Worm (Caenorhabditis elegans) whole organism, young adult: ENCODE measurements around the gene rpn-9.

Experiments
- F10E7.11 ChIP-seq: sonication (generic microtip); optimal IDR thresholded peaks from 2 replicates; lab custom pipeline; 2017; ENCODE audit warnings: mild to moderate bottlenecking, missing genetic modification characterization, moderate library complexity, missing compliant biosample characterization
- F55B11.4 ChIP-seq: sonication (generic microtip); optimal IDR thresholded peaks from 2 replicates; lab custom pipeline; 2016; ENCODE audit warnings: missing compliant biosample characterization, missing genetic modification characterization, borderline replicate concordance; ENCODE audit not compliant: insufficient read depth
- Y79H2A.3 ChIP-seq: fragments of 200-800 bp; sonication (Bioruptor generic); conservative IDR thresholded peaks from 2 replicates; pipeline ENCODE4 v1.3.6; 2022; ENCODE audit warnings: missing genetic modification reagents, missing genetic modification characterization, missing compliant biosample characterization
- cebp-1 ChIP-seq, 2 experiments: fragments of 200-800 bp in 1 of 2; sonication (Bioruptor generic) in 1 of 2; sonication (generic microtip) in 1 of 2; IDR thresholded peaks in 1 of 2; optimal IDR thresholded peaks in 1 of 2; 2 replicates each; pipeline versions ENCODE4 v1.3.6 to Lab custom; 2017 to 2022; ENCODE audit warnings: missing compliant biosample characterization in 2 of 2, missing genetic modification characterization in 2 of 2, mild to moderate bottlenecking in 1 of 2, missing genetic modification reagents in 1 of 2, moderate library complexity in 1 of 2
- dpl-1 ChIP-seq: fragments of 150-350 bp; optimal IDR thresholded peaks from 2 replicates; lab custom pipeline; 2014; ENCODE audit warnings: missing biosample characterization, missing genetic modification reagents, missing genetic modification characterization
- fkh-3 ChIP-seq: sonication (generic microtip); optimal IDR thresholded peaks from 2 replicates; lab custom pipeline; 2016; ENCODE audit warnings: mild to moderate bottlenecking, missing genetic modification characterization, missing compliant biosample characterization
- let-607 ChIP-seq, 2 experiments: fragments of 200-800 bp in 1 of 2; sonication (Bioruptor generic) in 1 of 2; sonication (generic microtip) in 1 of 2; optimal IDR thresholded peaks; 2 replicates each; lab custom pipeline; 2016 to 2018; ENCODE audit warnings: mild to moderate bottlenecking in 2 of 2, missing compliant biosample characterization in 2 of 2, missing genetic modification characterization in 2 of 2, moderate library complexity in 2 of 2, missing genotype in 1 of 2
- nhr-90 ChIP-seq: sonication (generic microtip); optimal IDR thresholded peaks from 2 replicates; lab custom pipeline; 2016; ENCODE audit warnings: missing genotype, mild to moderate bottlenecking, missing genetic modification characterization, missing compliant biosample characterization
- pha-4 ChIP-seq: fragments of 150-350 bp; sonication (generic microtip); optimal IDR thresholded peaks from 2 replicates; lab custom pipeline; 2014; ENCODE audit warnings: missing biosample characterization, missing genetic modification reagents, missing genetic modification characterization
- snpc-1.1 ChIP-seq: sonication (generic microtip); optimal IDR thresholded peaks from 2 replicates; lab custom pipeline; 2017; ENCODE audit warnings: missing genetic modification characterization, mild to moderate bottlenecking, missing compliant biosample characterization, antibody characterized with exemption, moderate library complexity, missing genotype, missing genetic modification reagents; ENCODE audit not compliant: insufficient read depth
- snpc-3.4 ChIP-seq: sonication (generic microtip); optimal IDR thresholded peaks from 2 replicates; lab custom pipeline; 2017; ENCODE audit warnings: missing genetic modification characterization, mild to moderate bottlenecking, missing compliant biosample characterization, antibody characterized with exemption, moderate library complexity, missing genotype, missing genetic modification reagents
- tbx-9 ChIP-seq: sonication (generic microtip); optimal IDR thresholded peaks from 2 replicates; lab custom pipeline; 2016; ENCODE audit warnings: borderline replicate concordance, missing genetic modification characterization, inconsistent platforms, missing compliant biosample characterization
- unc-62 ChIP-seq: fragments of 150-350 bp; optimal IDR thresholded peaks from 2 replicates; lab custom pipeline; 2014; ENCODE audit warnings: missing biosample characterization, missing genetic modification reagents, missing genetic modification characterization

DNA sequence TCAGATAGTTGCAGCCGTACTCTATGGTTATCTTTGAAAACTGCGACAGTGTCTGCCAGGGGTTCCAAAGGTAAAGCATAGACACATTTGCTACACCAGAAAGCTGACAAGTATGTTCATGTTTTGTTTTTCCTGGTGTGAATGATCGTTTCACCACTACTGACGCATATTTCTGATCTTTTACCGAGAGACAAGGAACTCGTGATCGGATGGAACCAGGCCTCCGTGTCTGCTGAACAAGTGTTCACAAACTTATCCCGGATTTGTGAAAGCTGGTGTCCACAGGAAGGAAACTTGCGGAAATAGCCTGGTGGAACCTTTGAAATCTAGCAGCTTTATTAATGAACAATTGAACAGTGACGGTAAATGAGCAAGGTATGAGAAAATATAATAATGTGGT lies 21.0 kb upstream of the rpn-9 start:
- no peak for TF ChIP-seq cebp-1 (GFP tag; IDR thresholded peaks at IDR 0.05; lab: Robert Waterston, UW)
- no peak for TF ChIP-seq cebp-1 (tag; optimal IDR thresholded peaks at IDR 0.05; lab: Kevin White, UChicago)
- peak; percentile 62; the same call in 1 of the 2 replicates for TF ChIP-seq Y79H2A.3 (GFP tag; lab: Robert Waterston, UW)
- TF ChIP-seq pha-4 (tag; lab: Kevin White, UChicago) = no peak
- no peak for TF ChIP-seq nhr-90
- TF ChIP-seq snpc-3.4 (tag; lab: Kevin White, UChicago) = no peak
- TF ChIP-seq tbx-9 (tag; lab: Kevin White, UChicago) = no peak
- no peak for TF ChIP-seq fkh-3 (tag; lab: Kevin White, UChicago)
- no peak for TF ChIP-seq dpl-1
- TF ChIP-seq snpc-1.1 (tag; lab: Kevin White, UChicago) = peak; percentile 21
- TF ChIP-seq F55B11.4 = no peak
- TF ChIP-seq F10E7.11 (tag; lab: Kevin White, UChicago) = no peak
- no peak for TF ChIP-seq let-607 (tag; optimal IDR thresholded peaks at IDR 0.05; lab: Kevin White, UChicago)
- no peak for TF ChIP-seq unc-62 (GFP tag; lab: Kevin White, UChicago)
